Worm (Caenorhabditis elegans) whole organism, L4/young adult: ENCODE results near the gene T06D8.10.
A peak's percentile ranks its signal among the peaks of the same experiment; 100 is the strongest.

ENCODE experiments used
- W03F9.2 ChIP-seq: fragments of 150-350 bp; optimal IDR thresholded peaks from 2 replicates; lab custom pipeline; 2014; ENCODE audit warnings: missing biosample characterization, missing genetic modification characterization
- dao-5 ChIP-seq: sonication (generic microtip); optimal IDR thresholded peaks from 2 replicates; lab custom pipeline; 2016; ENCODE audit warnings: missing genotype, missing genetic modification characterization, moderate library complexity, missing compliant biosample characterization
- him-1 ChIP-seq: sonication (generic microtip); optimal IDR thresholded peaks from 2 replicates; lab custom pipeline; 2016; ENCODE audit warnings: missing genotype, missing genetic modification reagents, missing genetic modification characterization, missing compliant biosample characterization

Gene T06D8.10

DNA sequence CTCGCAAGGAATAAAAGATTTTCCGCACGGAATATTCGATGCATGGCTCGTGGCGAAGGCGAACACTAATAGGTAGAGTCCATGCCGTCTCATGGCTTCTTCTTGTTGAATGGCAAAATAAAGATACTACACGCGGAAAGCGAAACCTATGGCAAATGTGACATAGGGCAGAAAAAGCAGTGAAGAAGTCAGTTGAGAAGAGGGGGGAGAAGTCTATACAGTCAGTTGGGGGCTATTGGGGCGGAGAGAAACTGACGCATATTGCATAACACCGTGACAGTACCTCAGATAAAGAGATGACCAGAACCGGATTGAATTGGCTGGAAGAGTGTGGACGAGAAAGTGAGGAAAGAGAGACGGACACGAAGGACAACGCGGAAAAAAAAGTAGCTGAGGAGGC is at the start of gene T06D8.10:
TSS of gene T06D8.10 (minus strand) at position 101 of the 400 bp plus-strand sequence.
- TF ChIP-seq him-1 = no peak
- TF ChIP-seq W03F9.2 (tag; lab: Kevin White, UChicago) = no peak
- no peak for TF ChIP-seq dao-5 (tag; lab: Kevin White, UChicago)

DNA sequence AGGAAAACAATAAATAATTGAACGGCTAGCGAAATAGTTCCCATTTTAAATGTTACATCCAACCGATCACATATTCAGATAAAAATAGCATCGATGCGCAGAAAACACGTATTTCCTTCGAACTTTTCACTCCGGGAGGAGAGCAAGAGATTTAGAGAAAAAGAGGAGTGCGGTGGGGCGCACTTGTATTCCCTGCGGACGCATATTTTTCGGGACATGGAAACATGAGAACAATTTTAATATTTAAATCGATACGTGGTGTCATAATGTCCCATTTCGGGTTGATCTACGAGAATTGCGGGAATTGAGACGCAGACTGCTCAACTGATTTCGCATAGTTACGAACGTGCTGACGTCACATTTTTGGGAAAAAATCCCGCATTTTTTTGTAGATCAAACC is 46.1 kb upstream of the T06D8.10 start, which contains the start of gene C47G2.4:
TSS of gene C47G2.4 (minus strand) at position 174 of the 400 bp plus-strand sequence.
- TF ChIP-seq W03F9.2 (tag; lab: Kevin White, UChicago) = peak; percentile 69
- TF ChIP-seq him-1 = no peak
- TF ChIP-seq dao-5 (tag; lab: Kevin White, UChicago) = no peak

DNA sequence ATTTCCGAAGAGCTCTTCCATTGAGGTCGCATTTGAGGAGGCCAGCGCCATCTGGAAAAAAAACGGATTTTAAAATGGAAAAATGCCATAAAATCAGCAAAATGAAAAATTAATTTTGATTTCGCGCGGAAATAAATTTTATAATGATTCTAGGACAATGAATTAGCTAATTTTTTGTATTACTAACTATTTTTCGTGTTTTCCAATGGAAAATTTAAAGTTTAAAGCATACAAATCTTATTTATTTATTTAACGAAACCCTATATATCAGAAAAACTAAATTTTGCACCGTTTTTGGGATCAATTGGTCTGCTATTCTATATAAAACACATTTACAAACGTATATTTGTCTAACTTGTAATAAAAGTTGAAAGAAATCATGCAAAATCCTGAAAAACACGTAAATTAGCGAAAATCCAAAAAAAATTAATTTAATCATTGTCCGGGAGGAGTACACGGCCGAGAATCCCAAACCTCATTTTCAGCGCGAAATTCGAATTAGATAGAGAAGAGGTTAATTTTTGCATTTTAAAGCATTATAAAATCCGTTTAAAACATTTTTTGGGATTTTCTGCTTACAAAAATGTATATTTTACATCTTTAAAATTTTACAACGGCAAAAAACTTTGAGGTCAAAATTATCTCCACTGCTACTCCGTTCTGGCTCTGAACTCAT is 42.9 kb upstream of the T06D8.10 start, which contains the start of gene C47G2.3:
TSS of gene C47G2.3 (minus strand) at position 51 of the 676 bp plus-strand sequence.
- peak; percentile 71 for TF ChIP-seq W03F9.2 (tag; lab: Kevin White, UChicago)
- no peak for TF ChIP-seq dao-5 (tag; lab: Kevin White, UChicago)
- TF ChIP-seq him-1 = peak; percentile 5

DNA sequence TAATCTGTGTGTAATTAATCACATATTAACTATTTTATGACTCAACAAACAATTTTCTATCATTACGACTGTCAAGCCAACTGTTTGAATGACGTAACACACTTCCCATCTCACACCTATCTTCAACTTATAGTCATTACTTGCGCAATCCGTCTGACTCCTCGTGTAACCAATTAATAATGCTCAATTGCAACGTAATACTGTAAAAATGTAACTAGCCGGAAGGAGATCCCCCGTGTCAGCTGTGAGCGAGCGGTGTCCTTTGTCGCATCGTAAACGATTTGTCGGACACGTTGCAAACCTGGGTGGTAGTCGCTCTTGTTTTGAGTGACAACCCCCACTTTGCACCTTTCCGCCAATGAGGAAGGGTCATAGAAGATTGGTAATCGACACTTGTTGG is 40.8 kb upstream of the T06D8.10 start:
- no peak for TF ChIP-seq W03F9.2 (tag; lab: Kevin White, UChicago)
- TF ChIP-seq dao-5 (tag; lab: Kevin White, UChicago) = no peak
- TF ChIP-seq him-1 = no peak

DNA sequence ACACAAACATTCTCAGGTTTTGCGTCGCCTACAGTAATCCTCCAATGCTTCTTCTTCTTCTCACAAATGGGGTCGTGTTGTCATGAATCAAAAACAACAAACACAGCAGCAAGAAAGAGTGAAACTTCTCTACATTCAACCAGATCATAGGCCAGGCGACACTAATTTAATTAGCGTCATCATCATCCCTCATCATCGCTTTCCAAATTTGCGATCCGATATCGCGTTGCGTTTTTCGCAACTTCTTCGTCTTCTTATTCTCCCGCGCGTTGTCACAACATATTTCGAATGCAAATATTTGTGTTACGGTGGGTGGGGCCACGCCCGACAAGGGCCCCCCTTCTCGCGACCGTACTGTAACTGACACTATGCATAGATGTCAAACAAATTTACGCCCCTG is 39.1 kb upstream of the T06D8.10 start:
- TF ChIP-seq dao-5 (tag; lab: Kevin White, UChicago) (no peak), W03F9.2 (tag; lab: Kevin White, UChicago) (no peak)

DNA sequence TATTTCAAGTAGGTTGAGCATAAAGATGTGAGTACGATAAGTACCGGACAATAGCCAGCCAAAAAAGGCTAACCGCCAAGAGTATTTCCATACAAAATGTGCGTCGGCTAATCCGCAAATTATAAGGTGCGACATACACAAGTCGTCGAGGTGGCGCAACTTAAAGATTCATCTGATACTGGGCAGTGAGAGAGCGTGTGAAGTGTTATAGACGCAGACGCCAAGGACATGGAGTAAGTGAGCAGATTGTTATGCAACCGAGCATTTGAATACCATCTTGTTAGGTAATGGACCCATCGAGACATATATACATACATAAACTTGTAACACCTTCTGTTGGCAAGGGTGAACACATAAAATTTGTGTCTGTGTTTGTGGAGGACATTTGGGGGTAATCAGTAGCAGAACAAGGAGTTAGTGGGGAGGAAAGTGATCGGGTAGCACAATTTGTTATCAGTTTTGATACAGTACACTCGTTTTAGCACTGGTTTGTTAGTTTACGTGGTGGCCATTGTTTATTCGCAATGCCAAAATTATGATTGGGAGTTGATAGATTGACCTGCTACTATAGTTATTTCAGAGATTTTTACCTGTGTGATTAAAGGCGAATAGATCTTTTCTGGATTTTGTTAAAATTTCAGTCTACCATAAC is 38.1 kb upstream of the T06D8.10 start:
- TF ChIP-seq W03F9.2 (tag; lab: Kevin White, UChicago) (no peak), him-1 (no peak), dao-5 (tag; lab: Kevin White, UChicago) (no peak)

DNA sequence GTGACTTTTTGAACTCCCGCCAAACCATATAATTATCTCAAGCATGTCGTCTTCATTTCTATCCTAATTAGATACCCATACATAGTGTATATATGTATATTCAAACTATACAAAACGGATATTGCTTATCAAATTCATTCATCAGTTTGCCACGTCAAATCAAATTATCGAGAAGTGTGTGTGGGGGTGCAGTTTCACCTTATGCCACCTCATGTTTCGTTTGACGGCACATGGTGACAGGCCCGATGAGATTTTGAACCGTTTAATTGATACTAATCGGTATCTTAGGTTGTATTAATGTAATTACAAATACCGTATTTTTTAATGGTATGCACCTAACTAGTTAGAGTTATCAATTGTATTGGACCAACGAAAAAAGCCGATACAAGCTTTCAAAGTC is 37.4 kb upstream of the T06D8.10 start:
- no peak for TF ChIP-seq him-1
- no peak for TF ChIP-seq W03F9.2 (tag; lab: Kevin White, UChicago)
- TF ChIP-seq dao-5 (tag; lab: Kevin White, UChicago) = no peak

DNA sequence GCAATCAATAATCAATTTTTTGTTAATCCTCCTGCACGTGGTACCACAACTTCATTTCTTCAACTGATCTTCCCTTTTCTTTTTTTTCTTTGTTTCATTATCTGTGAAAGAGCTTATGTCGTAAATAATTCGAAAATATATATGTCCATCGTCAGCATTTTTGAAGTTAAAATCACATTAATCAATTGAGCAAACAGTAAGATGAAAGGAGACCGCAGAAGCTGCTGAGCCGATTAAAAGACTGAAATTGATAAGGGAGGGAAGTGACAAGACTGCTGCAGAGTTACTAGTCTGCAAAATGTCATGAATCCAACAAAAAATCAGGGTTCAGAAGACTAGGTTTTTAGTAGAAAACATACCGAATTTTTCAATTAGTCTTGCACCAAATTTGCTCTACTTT is 36.5 kb upstream of the T06D8.10 start:
- TF ChIP-seq dao-5 (tag; lab: Kevin White, UChicago) (no peak), W03F9.2 (tag; lab: Kevin White, UChicago) (no peak), him-1 (no peak)

DNA sequence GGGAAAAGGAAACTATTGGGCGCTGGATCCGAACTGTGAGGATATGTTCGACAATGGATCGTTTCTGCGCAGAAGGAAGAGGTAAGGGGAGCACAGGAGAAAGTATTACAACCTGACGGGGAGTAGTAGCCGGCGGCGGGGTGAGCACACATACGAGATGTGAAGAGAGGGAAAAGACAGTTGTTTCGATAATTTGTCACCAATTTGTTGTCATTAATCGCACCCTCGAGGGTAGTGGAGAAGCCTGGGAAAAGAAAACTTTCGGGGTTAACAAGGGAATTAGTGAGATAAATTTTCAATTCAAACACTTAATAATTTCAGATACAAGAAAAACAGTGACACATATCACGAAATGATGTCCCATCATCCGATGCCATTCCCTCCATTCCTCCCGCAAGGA is 35.7 kb upstream of the T06D8.10 start:
- TF ChIP-seq W03F9.2 (tag; lab: Kevin White, UChicago) (no peak), dao-5 (tag; lab: Kevin White, UChicago) (no peak), him-1 (no peak)

DNA sequence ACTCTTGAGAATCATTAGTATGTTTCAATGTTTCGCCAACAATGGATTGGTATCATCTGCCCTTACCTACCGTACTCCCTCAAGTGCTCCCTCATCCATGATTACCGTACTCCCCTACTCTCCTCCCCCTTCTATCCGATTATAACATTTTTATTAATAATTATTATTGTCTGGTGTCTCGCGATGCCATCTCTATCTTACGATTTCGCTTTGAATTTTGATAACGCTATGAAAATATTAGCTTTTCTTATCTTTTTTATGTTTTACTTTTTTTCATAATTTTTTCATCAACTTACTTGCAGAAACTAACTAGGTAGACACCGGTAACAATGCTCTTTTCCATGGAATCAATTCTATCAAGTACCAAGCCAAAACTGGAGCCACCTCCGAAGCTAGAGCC is 34.4 kb upstream of the T06D8.10 start, which contains the start of gene unc-130:
TSS of gene unc-130 (plus strand) at position 301 of the 400 bp plus-strand sequence.
- TF ChIP-seq dao-5 (tag; lab: Kevin White, UChicago) (no peak), W03F9.2 (tag; lab: Kevin White, UChicago) (no peak), him-1 (no peak)

DNA sequence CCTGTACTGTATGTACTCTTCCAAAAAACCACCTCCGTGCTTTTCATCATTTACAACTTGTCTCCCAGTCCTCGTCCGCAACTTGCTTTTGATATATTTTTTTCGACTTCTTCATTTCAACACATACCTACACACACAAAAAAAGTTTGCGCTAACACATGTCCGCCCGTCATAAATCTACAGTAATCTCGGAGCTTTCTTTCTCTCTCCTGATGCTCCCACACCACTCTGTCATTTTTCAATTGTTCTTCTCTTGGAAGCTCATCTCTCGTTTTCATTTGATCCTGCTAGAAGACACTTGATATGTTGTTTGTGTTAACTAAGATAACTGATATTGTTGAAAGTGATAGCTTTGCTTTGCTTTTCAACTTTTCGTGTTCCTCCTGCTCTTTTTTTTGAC is 33.9 kb upstream of the T06D8.10 start:
- no peak for TF ChIP-seq dao-5 (tag; lab: Kevin White, UChicago)
- TF ChIP-seq W03F9.2 (tag; lab: Kevin White, UChicago) = no peak
- TF ChIP-seq him-1 = no peak

DNA sequence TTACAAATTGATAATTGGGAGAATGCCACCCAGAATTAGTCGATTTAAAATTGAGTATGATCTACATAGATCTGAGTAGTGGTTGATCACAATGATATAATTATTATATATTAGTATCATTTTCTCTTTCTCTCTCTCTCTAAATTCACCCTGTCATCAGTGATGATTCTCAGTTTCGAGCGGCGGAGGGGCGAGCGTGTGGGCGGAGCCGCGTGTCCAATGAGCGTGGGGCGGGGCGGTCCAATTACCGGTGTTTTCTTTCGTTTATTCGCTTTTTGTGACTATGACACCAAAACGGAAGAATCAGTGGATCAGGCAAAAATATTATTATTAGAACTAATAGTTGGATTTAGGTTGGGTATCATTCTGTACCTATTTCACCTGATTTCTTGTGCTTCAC is 32.7 kb upstream of the T06D8.10 start:
- TF ChIP-seq dao-5 (tag; lab: Kevin White, UChicago) (no peak), W03F9.2 (tag; lab: Kevin White, UChicago) (no peak), him-1 (no peak)

DNA sequence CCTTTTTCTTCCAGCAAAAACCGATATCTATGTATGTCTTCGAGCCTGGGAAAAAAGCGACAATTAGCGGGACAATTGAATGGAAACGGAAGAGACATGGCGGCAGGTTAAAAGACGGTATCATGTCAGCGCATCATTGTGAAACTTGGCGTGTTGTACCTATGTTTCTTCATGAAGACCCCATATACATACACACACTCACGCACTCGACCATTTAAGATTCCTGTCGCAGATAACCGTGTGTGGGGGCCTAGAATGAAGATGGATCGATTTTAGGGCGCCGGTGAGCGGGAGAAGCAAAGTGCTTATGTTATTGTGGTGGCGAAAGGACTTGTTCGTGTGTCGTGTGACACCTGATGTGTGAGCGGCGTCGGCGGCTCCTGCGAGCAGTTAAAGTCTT is 29.6 kb upstream of the T06D8.10 start:
- TF ChIP-seq W03F9.2 (tag; lab: Kevin White, UChicago) (no peak), him-1 (no peak)

DNA sequence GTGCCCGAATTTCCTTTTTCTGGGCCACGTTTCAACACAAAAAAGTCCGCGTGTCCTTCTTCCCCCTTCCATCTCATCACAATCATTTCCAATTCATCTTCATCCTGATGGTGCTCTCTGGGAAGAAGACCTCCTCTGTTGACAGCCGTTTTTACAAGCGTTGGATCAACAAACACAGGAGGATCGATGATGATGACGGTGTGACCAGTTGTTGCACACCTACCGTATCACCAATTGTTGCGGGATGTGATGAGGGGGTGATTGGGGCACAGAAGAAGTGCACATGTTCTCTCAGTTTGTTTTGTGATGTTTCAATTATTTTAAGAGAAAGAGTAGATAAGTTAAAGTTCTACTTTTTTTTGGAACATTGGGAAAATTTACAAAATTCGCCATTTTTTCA is 28.2 kb upstream of the T06D8.10 start:
- TF ChIP-seq dao-5 (tag; lab: Kevin White, UChicago) (no peak), W03F9.2 (tag; lab: Kevin White, UChicago) (no peak)
